Fruit fly (Drosophila melanogaster) whole organism, embryonic: ENCODE measurements around the gene CG4393.

Source experiments
- Adf1 ChIP-seq: fragments of 200-800 bp; sonication (Bioruptor generic); IDR thresholded peaks from 2 replicates; pipeline ENCODE4 v1.3.6; 2022; ENCODE audit warnings: missing biosample characterization, missing genetic modification characterization
- Bgb ChIP-seq: fragments of 200-800 bp; sonication (Bioruptor generic); IDR thresholded peaks from 2 replicates; pipeline ENCODE4 v1.3.6; 2022; ENCODE audit warnings: missing biosample characterization, missing genetic modification characterization; ENCODE audit not compliant: partially characterized antibody
- CG10321 ChIP-seq: fragments of 200-800 bp; sonication (Bioruptor generic); IDR thresholded peaks from 2 replicates; pipeline ENCODE4 v1.3.6; 2022; ENCODE audit warnings: missing biosample characterization, missing genetic modification characterization
- CG10431 ChIP-seq: fragments of 200-800 bp; sonication (Bioruptor generic); optimal IDR thresholded peaks from 3 replicates; lab custom pipeline; 2018; ENCODE audit warnings: missing biosample characterization, mild to moderate bottlenecking, missing genetic modification characterization
- CG13894 ChIP-seq: fragments of 200-800 bp; sonication (Bioruptor generic); optimal IDR thresholded peaks from 3 replicates; lab custom pipeline; 2018; ENCODE audit warnings: missing biosample characterization, mild to moderate bottlenecking, missing genetic modification characterization, moderate library complexity
- CG14014 ChIP-seq: fragments of 200-800 bp; sonication (Bioruptor generic); IDR thresholded peaks from 2 replicates; pipeline ENCODE4 v1.3.6; 2022; ENCODE audit warnings: missing biosample characterization, missing genetic modification characterization
- CG14860 ChIP-seq: fragments of 200-800 bp; sonication (Bioruptor generic); IDR thresholded peaks from 3 replicates; pipeline ENCODE4 v1.3.6; 2022; ENCODE audit warnings: missing biosample characterization, missing genetic modification characterization; ENCODE audit not compliant: partially characterized antibody
- CG15601 ChIP-seq: fragments of 200-800 bp; sonication (Bioruptor generic); optimal IDR thresholded peaks from 3 replicates; lab custom pipeline; 2019; ENCODE audit warnings: missing biosample characterization, mild to moderate bottlenecking, missing genetic modification characterization, moderate library complexity
- CG2120 ChIP-seq: fragments of 200-800 bp; sonication (Bioruptor generic); optimal IDR thresholded peaks from 3 replicates; lab custom pipeline; 2016; ENCODE audit warnings: missing biosample characterization, missing genetic modification characterization
- CG31224 ChIP-seq: fragments of 200-800 bp; sonication (Bioruptor generic); IDR thresholded peaks from 2 replicates; pipeline ENCODE4 v1.3.6; 2022; ENCODE audit warnings: missing biosample characterization, missing genetic modification characterization
- CG32772 ChIP-seq: fragments of 200-800 bp; sonication (Bioruptor generic); IDR thresholded peaks from 2 replicates; pipeline ENCODE4 v1.3.6; 2022; ENCODE audit warnings: missing biosample characterization, missing genetic modification characterization
- CG34376 ChIP-seq: fragments of 200-800 bp; sonication (Bioruptor generic); optimal IDR thresholded peaks from 2 replicates; lab custom pipeline; 2018; ENCODE audit warnings: missing biosample characterization, mild to moderate bottlenecking, missing genetic modification characterization
- CG3995 ChIP-seq: fragments of 200-800 bp; sonication (Bioruptor generic); optimal IDR thresholded peaks from 3 replicates; lab custom pipeline; 2016; ENCODE audit warnings: missing biosample characterization, missing genetic modification characterization
- CG4424 ChIP-seq: fragments of 200-800 bp; sonication (Bioruptor generic); optimal IDR thresholded peaks from 3 replicates; lab custom pipeline; 2016; ENCODE audit warnings: missing biosample characterization, missing genetic modification characterization
- CG7928 ChIP-seq: fragments of 200-800 bp; sonication (Bioruptor generic); optimal IDR thresholded peaks from 2 replicates; lab custom pipeline; 2017; ENCODE audit warnings: missing biosample characterization, mild to moderate bottlenecking, missing genetic modification characterization
- CG9932 ChIP-seq: fragments of 200-800 bp; sonication (Bioruptor generic); IDR thresholded peaks from 2 replicates; pipeline ENCODE4 v1.3.6; 2022; ENCODE audit warnings: missing biosample characterization, missing genetic modification characterization
- E2f2 ChIP-seq: fragments of 200-800 bp; sonication (Bioruptor generic); IDR thresholded peaks from 2 replicates; pipeline ENCODE4 v1.3.6; 2022; ENCODE audit warnings: missing biosample characterization, missing genetic modification characterization
- GATAe ChIP-seq: fragments of 200-800 bp; sonication (Bioruptor generic); conservative IDR thresholded peaks from 2 replicates; pipeline ENCODE4 v1.3.6; 2022; ENCODE audit warnings: missing biosample characterization, missing genetic modification characterization
- Hmr ChIP-seq: fragments of 200-800 bp; sonication (Bioruptor generic); optimal IDR thresholded peaks from 3 replicates; lab custom pipeline; 2017; ENCODE audit warnings: mild to moderate bottlenecking, missing biosample characterization, missing genetic modification reagents, missing genetic modification characterization
- Optix ChIP-seq: fragments of 200-800 bp; sonication (Bioruptor generic); IDR thresholded peaks from 3 replicates; pipeline ENCODE4 v1.3.6; 2022; ENCODE audit warnings: missing biosample characterization, missing genetic modification characterization
- Pdp1 ChIP-seq, 2 experiments: fragments of 200-800 bp; sonication (Bioruptor generic); optimal IDR thresholded peaks; 3 replicates each; lab custom pipeline; 2016; ENCODE audit warnings: missing biosample characterization in 2 of 2, missing genetic modification characterization in 2 of 2, mild to moderate bottlenecking in 1 of 2, moderate library complexity in 1 of 2
- Ptx1 ChIP-seq: fragments of 200-800 bp; sonication (Bioruptor generic); IDR thresholded peaks from 2 replicates; pipeline ENCODE4 v1.3.6; 2022; ENCODE audit warnings: missing biosample characterization, missing genetic modification characterization
- Xbp1 ChIP-seq: fragments of 200-800 bp; sonication (Bioruptor generic); optimal IDR thresholded peaks from 3 replicates; lab custom pipeline; 2016; ENCODE audit warnings: missing biosample characterization, mild to moderate bottlenecking, missing genetic modification characterization
- abd-A ChIP-seq: fragments of 200-800 bp; sonication (Bioruptor generic); optimal IDR thresholded peaks from 3 replicates; lab custom pipeline; 2019; ENCODE audit warnings: missing biosample characterization, mild to moderate bottlenecking, missing genetic modification characterization, moderate library complexity
- bcd ChIP-seq: fragments of 200-800 bp; sonication (Bioruptor generic); optimal IDR thresholded peaks from 2 replicates; lab custom pipeline; 2017; ENCODE audit warnings: missing biosample characterization, mild to moderate bottlenecking, missing genetic modification characterization
- chn ChIP-seq: fragments of 200-800 bp; sonication (Bioruptor generic); optimal IDR thresholded peaks from 2 replicates; lab custom pipeline; 2016; ENCODE audit warnings: missing biosample characterization, missing genetic modification characterization
- ci ChIP-seq: fragments of 200-800 bp; sonication (Bioruptor generic); IDR thresholded peaks from 3 replicates; pipeline ENCODE4 v1.3.6; 2022; ENCODE audit warnings: missing biosample characterization, missing genetic modification characterization
- da ChIP-seq: fragments of 200-800 bp; sonication (Bioruptor generic); optimal IDR thresholded peaks from 2 replicates; lab custom pipeline; 2016; ENCODE audit warnings: missing biosample characterization, missing genetic modification characterization
- fd102C ChIP-seq: fragments of 200-800 bp; sonication (Bioruptor generic); optimal IDR thresholded peaks from 2 replicates; lab custom pipeline; 2018; ENCODE audit warnings: missing biosample characterization, mild to moderate bottlenecking, missing genetic modification characterization, moderate library complexity
- grn ChIP-seq: fragments of 200-800 bp; sonication (Bioruptor generic); optimal IDR thresholded peaks from 3 replicates; lab custom pipeline; 2017; ENCODE audit warnings: missing biosample characterization, missing genetic modification characterization
- hb ChIP-seq: fragments of 200-800 bp; sonication (Bioruptor generic); IDR thresholded peaks from 3 replicates; pipeline ENCODE4 v1.3.6; 2022; ENCODE audit warnings: missing biosample characterization, missing genetic modification characterization; ENCODE audit not compliant: partially characterized antibody
- nom ChIP-seq: fragments of 200-800 bp; sonication (Bioruptor generic); optimal IDR thresholded peaks from 2 replicates; lab custom pipeline; 2017; ENCODE audit warnings: missing biosample characterization, missing genetic modification characterization, mild to moderate bottlenecking, moderate library complexity, missing genetic modification reagents
- prd ChIP-seq, 3 experiments: fragments of >200 bp in 2 of 3; fragments of 200-800 bp in 1 of 3; sonication (Bioruptor generic) in 1 of 3; optimal IDR thresholded peaks in 2 of 3; IDR thresholded peaks in 1 of 3; 2 replicates in 2 of 3; 3 replicates in 1 of 3; pipeline versions ENCODE4 v1.3.6 to Lab custom; 2017 to 2022; ENCODE audit warnings: missing biosample characterization in 1 of 3, missing genetic modification characterization in 1 of 3
- rib ChIP-seq: fragments of 200-800 bp; sonication (Bioruptor generic); IDR thresholded peaks from 2 replicates; pipeline ENCODE4 v1.3.6; 2022; ENCODE audit warnings: missing biosample characterization, missing genetic modification characterization
- sc ChIP-seq, 3 experiments: fragments of >200 bp in 2 of 3; fragments of 200-800 bp in 1 of 3; sonication (Bioruptor generic) in 1 of 3; optimal IDR thresholded peaks; 2 replicates in 2 of 3; 3 replicates in 1 of 3; lab custom pipeline; 2017; ENCODE audit warnings: mild to moderate bottlenecking in 1 of 3, missing biosample characterization in 1 of 3, missing genetic modification characterization in 1 of 3, missing genetic modification reagents in 1 of 3
- sd ChIP-seq: fragments of 200-800 bp; sonication (Bioruptor generic); optimal IDR thresholded peaks from 3 replicates; lab custom pipeline; 2018; ENCODE audit warnings: missing biosample characterization, mild to moderate bottlenecking, missing genetic modification characterization, moderate library complexity
- slbo ChIP-seq: fragments of 200-800 bp; sonication (Bioruptor generic); IDR thresholded peaks from 2 replicates; pipeline ENCODE4 v1.3.6; 2022; ENCODE audit warnings: missing biosample characterization, missing genetic modification characterization
- sob ChIP-seq: fragments of 200-800 bp; sonication (Bioruptor generic); IDR thresholded peaks from 2 replicates; pipeline ENCODE4 v1.3.6; 2022; ENCODE audit warnings: missing biosample characterization, missing genetic modification characterization
- sqz ChIP-seq: fragments of 200-800 bp; sonication (Bioruptor generic); optimal IDR thresholded peaks from 3 replicates; lab custom pipeline; 2018; ENCODE audit warnings: missing biosample characterization, mild to moderate bottlenecking, missing genetic modification characterization
- sug ChIP-seq: fragments of 200-800 bp; optimal IDR thresholded peaks from 2 replicates; lab custom pipeline; 2019; ENCODE audit warnings: missing biosample characterization, mild to moderate bottlenecking, missing genetic modification characterization, moderate library complexity
- trem ChIP-seq: fragments of 200-800 bp; optimal IDR thresholded peaks from 3 replicates; lab custom pipeline; 2019; ENCODE audit warnings: missing biosample characterization, mild to moderate bottlenecking, missing genetic modification characterization, moderate library complexity
- ttk ChIP-seq: fragments of 200-800 bp; sonication (Bioruptor generic); IDR thresholded peaks from 2 replicates; pipeline ENCODE4 v2.1.2; 2022; ENCODE audit warnings: missing biosample characterization, missing genetic modification characterization
- z ChIP-seq: fragments of 200-800 bp; sonication (Bioruptor generic); IDR thresholded peaks from 3 replicates; pipeline ENCODE4 v1.3.6; 2022; ENCODE audit warnings: missing biosample characterization, missing genetic modification characterization
- zen2 ChIP-seq: fragments of 200-800 bp; sonication (Bioruptor generic); IDR thresholded peaks from 3 replicates; pipeline ENCODE4 v1.3.6; 2022; ENCODE audit warnings: missing biosample characterization, missing genetic modification characterization; ENCODE audit not compliant: partially characterized antibody

Gene CG4393

DNA sequence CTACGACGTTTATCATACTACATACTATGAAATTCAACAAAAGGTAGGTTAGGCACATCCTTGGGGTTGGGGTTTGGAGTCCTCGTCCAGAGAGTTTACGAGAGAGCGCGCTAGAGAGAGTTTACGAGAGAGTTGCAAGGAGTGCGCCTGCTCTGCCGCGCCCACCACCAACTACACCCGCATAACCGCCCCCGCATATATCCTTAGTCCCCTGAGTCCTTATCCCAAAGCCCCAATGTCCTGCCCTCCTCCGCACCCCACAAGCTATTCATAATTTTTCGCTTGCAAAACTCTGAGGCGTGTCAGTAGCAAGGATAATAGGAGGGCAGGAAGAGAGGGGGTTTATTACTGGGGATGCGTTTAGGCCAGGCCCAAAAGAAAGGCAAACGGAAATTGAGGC is 854 bp downstream of the CG4393 start (continued):
- TF ChIP-seq CG13894 (tag; lab: Kevin White, UChicago) = peak; percentile 70

DNA sequence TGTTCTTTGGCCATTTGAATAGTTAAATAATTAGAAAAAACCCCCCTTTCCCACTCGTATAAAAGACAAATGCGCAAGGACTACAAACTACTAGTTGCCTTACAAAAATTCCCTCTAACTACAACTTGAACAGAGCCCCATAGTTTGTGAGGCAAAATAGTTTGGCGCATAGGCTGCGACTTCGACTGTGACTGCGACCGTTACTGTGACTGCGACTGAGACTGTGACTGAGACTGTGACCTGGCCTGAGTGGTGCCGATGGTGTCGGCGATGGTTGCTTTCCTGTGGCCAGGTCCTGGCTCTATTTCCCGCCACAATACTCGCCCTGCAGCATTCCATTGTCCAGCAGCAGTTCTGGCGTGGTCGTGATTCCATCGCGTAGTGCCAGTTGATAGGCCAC is 7.3 kb downstream of the CG4393 start:
- TF ChIP-seq grn (GFP tag; lab: Kevin White, UChicago) = no peak
- peak; percentile 90 for TF ChIP-seq CG3995

DNA sequence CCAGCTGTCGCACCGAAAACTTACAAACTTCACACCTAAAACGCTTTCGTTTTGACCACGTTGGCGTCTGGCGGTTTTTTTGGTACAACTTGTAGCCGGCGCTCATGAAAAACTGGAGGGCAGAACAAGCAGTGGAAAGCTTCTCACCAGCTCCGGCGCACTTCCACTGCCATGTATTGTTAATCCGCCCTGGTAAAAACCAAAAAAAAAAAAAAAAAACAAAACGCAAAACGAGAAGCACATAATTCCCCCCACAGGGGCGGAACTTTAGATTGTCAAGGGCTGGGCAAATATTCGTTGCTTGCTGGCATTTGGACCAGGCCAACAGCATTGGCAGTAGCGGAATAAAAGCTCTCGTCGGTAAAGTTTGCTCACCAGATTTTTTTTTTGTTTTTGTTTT is 10.3 kb downstream of the CG4393 start:
- TF ChIP-seq zen2 (0 out of 3 replicates have a peak, but pooled peaks have one; percentile 29), CG10321 (GFP tag; lab: Robert Waterston, UW) (no peak), Xbp1 (GFP tag; lab: Kevin White, UChicago) (peak; percentile 33), rib (GFP tag; lab: Robert Waterston, UW) (0 out of 2 replicates have a peak, but pooled peaks have one; percentile 59), z (GFP tag; lab: Robert Waterston, UW) (no peak), fd102C (GFP tag; lab: Kevin White, UChicago) (no peak), CG31224 (GFP tag; lab: Robert Waterston, UW) (peak; percentile 99), CG14860 (no peak), CG9932 (GFP tag; lab: Robert Waterston, UW) (peak; percentile 52), trem (tag; lab: Kevin White, UChicago) (no peak), hb (no peak), abd-A (tag; lab: Kevin White, UChicago) (peak; percentile 82), chn (GFP tag; lab: Kevin White, UChicago) (peak; percentile 4), sqz (peak; percentile 87), sd (tag; lab: Kevin White, UChicago) (peak; percentile 82), ci (GFP tag; lab: Robert Waterston, UW) (0 out of 3 replicates have a peak, but pooled peaks have one; percentile 32), CG13894 (tag; lab: Kevin White, UChicago) (peak; percentile 37), CG34376 (GFP tag; lab: Kevin White, UChicago) (peak; percentile 44), CG14014 (GFP tag; lab: Robert Waterston, UW) (peak; percentile 24; the same call in 1 of the 2 replicates), Adf1 (GFP tag; lab: Robert Waterston, UW) (peak; percentile 44), slbo (GFP tag; lab: Robert Waterston, UW) (peak; percentile 46), CG10431 (peak; percentile 57), CG4424 (GFP tag; lab: Kevin White, UChicago) (no peak), CG7928 (peak; percentile 85), Ptx1 (0 out of 2 replicates have a peak, but pooled peaks have one; percentile 16), CG2120 (GFP tag; lab: Kevin White, UChicago) (peak; percentile 34), sug (peak; percentile 79), da (GFP tag; lab: Kevin White, UChicago) (no peak), sob (GFP tag; lab: Robert Waterston, UW) (peak; percentile 14; the same call in 1 of the 2 replicates), bcd (GFP tag; lab: Kevin White, UChicago) (peak; percentile 42), CG15601 (tag; lab: Kevin White, UChicago) (no peak), Bgb (GFP tag; lab: Robert Waterston, UW) (peak; percentile 30; the same call in 1 of the 2 replicates), E2f2 (0 out of 2 replicates have a peak, but pooled peaks have one; percentile 9), Optix (GFP tag; lab: Robert Waterston, UW) (0 out of 3 replicates have a peak, but pooled peaks have one; percentile 7), CG32772 (GFP tag; lab: Robert Waterston, UW) (peak; percentile 89), sc (optimal IDR thresholded peaks at IDR 0.05; lab: Kevin White, UChicago) (no peak), sc (GFP tag; optimal IDR thresholded peaks at IDR 0.05; lab: Kevin White, UChicago) (no peak), GATAe (GFP tag; lab: Robert Waterston, UW) (no peak), Hmr (peak; percentile 17), nom (GFP tag; lab: Kevin White, UChicago) (peak; percentile 33), ttk (peak; percentile 26; the same call in 1 of the 2 replicates), Pdp1 (GFP tag; optimal IDR thresholded peaks at IDR 0.05; lab: Kevin White, UChicago) (peak in 1 of 2 experiments; percentile 36), prd (optimal IDR thresholded peaks at IDR 0.05; lab: Kevin White, UChicago) (no peak), prd (GFP tag; IDR thresholded peaks at IDR 0.05; lab: Robert Waterston, UW) (0 out of 3 replicates have a peak, but pooled peaks have one; percentile 5)
